Worm (Caenorhabditis elegans): ENCODE data around the gene C04E6.4.

Gene C04E6.4

DNA sequence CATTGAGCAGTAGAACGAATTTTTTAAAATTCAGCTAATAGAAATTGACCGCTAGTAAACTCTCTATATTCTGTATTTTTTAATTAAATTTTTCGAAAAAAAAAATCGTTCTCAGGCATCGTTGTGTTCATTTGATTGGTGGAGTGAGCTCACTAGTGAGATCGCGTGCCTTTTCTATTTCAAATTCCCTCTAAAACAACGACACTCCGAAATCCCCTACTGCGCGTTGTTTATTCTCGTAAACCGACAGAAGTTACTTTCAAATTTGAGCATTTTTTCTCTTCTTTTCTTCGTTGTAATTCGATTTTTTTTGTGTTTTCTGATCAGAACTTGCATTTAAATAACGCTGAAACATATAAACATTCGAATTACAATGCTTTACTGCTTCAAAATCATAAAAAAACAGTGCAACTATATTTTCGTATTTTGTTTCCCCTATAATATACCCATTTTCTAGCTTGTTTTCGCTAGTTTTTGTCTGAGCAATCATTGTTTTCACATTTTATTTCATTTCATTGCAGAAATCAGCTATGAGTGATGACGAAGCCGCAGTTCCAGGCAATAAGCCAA, 32.4 kb downstream of the C04E6.4 start, which contains the start of gene syf-3:
Gene syf-3, plus strand, starts transcription at position 520 of the 570 bp plus-strand sequence.
- TF ChIP-seq blmp-1 (tag; optimal IDR thresholded peaks at IDR 0.05), result peak; percentile 6
- TF ChIP-seq ceh-83 (GFP tag; optimal IDR thresholded peaks at IDR 0.05), result no peak
- TF ChIP-seq pha-4 (tag; optimal IDR thresholded peaks at IDR 0.05), result peak; percentile 15
- peak; percentile 41 for TF ChIP-seq ces-1 (GFP tag; optimal IDR thresholded peaks at IDR 0.05)
- no peak for TF ChIP-seq elt-3 (tag; optimal IDR thresholded peaks at IDR 0.05)
- TF ChIP-seq lsy-2 (tag; optimal IDR thresholded peaks at IDR 0.05), result peak; percentile 33

ce11 chrV:5943167-5943566, 36.0 kb downstream of the C04E6.4 start, which contains the start of gene pst-1:
pst-1 (plus strand) TSS chrV:5943467.
- TF ChIP-seq mep-1 (tag; optimal IDR thresholded peaks at IDR 0.05), result no peak
- TF ChIP-seq bed-3 (GFP tag; optimal IDR thresholded peaks at IDR 0.05), result no peak
- TF ChIP-seq ztf-11 (tag; optimal IDR thresholded peaks at IDR 0.05), result no peak
- TF ChIP-seq nhr-76 (tag; optimal IDR thresholded peaks at IDR 0.05), result no peak
- TF ChIP-seq lin-13 (tag; optimal IDR thresholded peaks at IDR 0.05), result no peak
- TF ChIP-seq lsy-2 (tag; optimal IDR thresholded peaks at IDR 0.05), result no peak
- TF ChIP-seq unc-39 (tag; optimal IDR thresholded peaks at IDR 0.05), result no peak
- no peak for TF ChIP-seq mls-2 (tag; optimal IDR thresholded peaks at IDR 0.05)

DNA sequence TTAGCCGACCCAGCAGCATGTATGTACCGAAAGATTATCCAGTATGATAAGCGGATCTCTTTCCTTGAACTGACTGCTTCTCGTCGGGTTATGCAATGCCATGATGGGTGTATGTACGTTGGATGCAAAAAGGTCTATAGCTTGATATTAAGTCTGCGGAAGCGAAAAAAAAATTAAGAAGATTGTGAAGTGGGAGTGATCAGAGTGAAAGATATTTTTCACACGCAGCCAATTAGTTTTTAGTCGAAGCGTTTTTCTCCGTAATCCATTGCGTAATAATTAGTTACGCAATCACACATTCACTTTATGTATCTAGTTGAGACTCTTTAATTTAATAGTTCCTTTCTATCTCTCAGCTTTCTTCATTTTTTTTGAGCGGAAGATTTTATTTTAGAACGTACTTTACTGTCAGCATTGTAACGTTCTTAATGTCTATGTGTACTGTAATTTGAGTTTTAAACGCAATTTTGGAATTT, 42.5 kb downstream of the C04E6.4 start:
- TF ChIP-seq unc-62 (GFP tag; optimal IDR thresholded peaks at IDR 0.05) (no peak), cnd-1 (tag; optimal IDR thresholded peaks at IDR 0.05) (no peak), mls-2 (tag; optimal IDR thresholded peaks at IDR 0.05) (no peak), nhr-2 (tag; optimal IDR thresholded peaks at IDR 0.05) (no peak), bed-3 (GFP tag; optimal IDR thresholded peaks at IDR 0.05) (no peak), lin-13 (tag; optimal IDR thresholded peaks at IDR 0.05) (no peak), mep-1 (tag; optimal IDR thresholded peaks at IDR 0.05) (no peak), zip-8 (tag; optimal IDR thresholded peaks at IDR 0.05) (peak; percentile 99), ham-2 (GFP tag; optimal IDR thresholded peaks at IDR 0.05) (no peak), flh-1 (GFP tag; optimal IDR thresholded peaks at IDR 0.05) (no peak), hlh-1 (tag; optimal IDR thresholded peaks at IDR 0.05) (no peak), snpc-4 (tag; optimal IDR thresholded peaks at IDR 0.05) (no peak), unc-120 (tag; optimal IDR thresholded peaks at IDR 0.05; ENCODE audit: poor library complexity, severe bottlenecking) (no peak), elt-1 (tag; optimal IDR thresholded peaks at IDR 0.05; ENCODE audit: borderline replicate concordance, insufficient read depth) (peak; percentile 43), nhr-76 (tag; optimal IDR thresholded peaks at IDR 0.05) (no peak), nhr-12 (tag; optimal IDR thresholded peaks at IDR 0.05) (no peak), unc-39 (tag; optimal IDR thresholded peaks at IDR 0.05) (no peak), nhr-237 (tag; optimal IDR thresholded peaks at IDR 0.05) (no peak)

DNA sequence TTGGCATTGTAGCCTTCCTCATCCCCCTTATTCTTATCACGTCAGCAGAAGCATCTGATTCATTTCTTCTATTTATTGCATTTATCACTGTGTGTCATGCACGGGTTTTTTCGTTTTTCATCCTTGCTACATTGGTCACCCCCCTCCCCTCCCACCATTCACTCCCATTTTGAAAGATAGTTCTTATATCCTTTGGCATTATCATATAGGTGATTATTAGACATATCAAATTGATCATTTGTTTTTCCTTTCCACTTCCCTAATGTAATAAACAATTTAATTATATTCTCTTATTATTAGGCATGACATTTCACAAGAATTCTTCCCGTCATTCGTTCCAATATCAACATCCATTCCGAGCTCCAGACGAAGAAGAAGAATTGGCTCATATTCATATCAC, 43.9 kb downstream of the C04E6.4 start, which contains the start of gene M03F8.1:
Gene M03F8.1, plus strand, starts transcription at position 301 of the 400 bp plus-strand sequence.
- TF ChIP-seq unc-62 (GFP tag; optimal IDR thresholded peaks at IDR 0.05) (no peak), blmp-1 (tag; optimal IDR thresholded peaks at IDR 0.05) (no peak), ceh-39 (tag; optimal IDR thresholded peaks at IDR 0.05) (no peak), snpc-4 (tag; optimal IDR thresholded peaks at IDR 0.05) (no peak), ceh-83 (GFP tag; optimal IDR thresholded peaks at IDR 0.05) (no peak), unc-39 (tag; optimal IDR thresholded peaks at IDR 0.05) (no peak), nhr-76 (tag; optimal IDR thresholded peaks at IDR 0.05) (no peak), mab-5 (tag; optimal IDR thresholded peaks at IDR 0.05) (no peak), cnd-1 (tag; optimal IDR thresholded peaks at IDR 0.05) (no peak), ces-1 (GFP tag; optimal IDR thresholded peaks at IDR 0.05) (no peak), nhr-237 (tag; optimal IDR thresholded peaks at IDR 0.05) (no peak), flh-1 (GFP tag; optimal IDR thresholded peaks at IDR 0.05) (no peak), ztf-11 (tag; optimal IDR thresholded peaks at IDR 0.05) (no peak), ceh-43 (GFP tag; optimal IDR thresholded peaks at IDR 0.05) (no peak), mep-1 (tag; optimal IDR thresholded peaks at IDR 0.05) (no peak), pha-4 (tag; optimal IDR thresholded peaks at IDR 0.05) (no peak), drap-1 (GFP tag; optimal IDR thresholded peaks at IDR 0.05) (no peak)

- TF ChIP-seq nhr-28 (tag; optimal IDR thresholded peaks at IDR 0.05) (no peak), tbx-8 (GFP tag; optimal IDR thresholded peaks at IDR 0.05) (no peak), pha-4 (tag; optimal IDR thresholded peaks at IDR 0.05) (no peak)
Measured at ce11 chrV:5953086-5953485, 45.9 kb downstream of the C04E6.4 start.

Measured in whole organism, mixed stage, embryonic.